Worm (Caenorhabditis elegans) whole organism, L4/young adult: ENCODE results near the gene ssq-2.

Source experiments
- W03F9.2 ChIP-seq: fragments of 150-350 bp; optimal IDR thresholded peaks from 2 replicates; lab custom pipeline; 2014; ENCODE audit warnings: missing biosample characterization, missing genetic modification characterization
- dao-5 ChIP-seq: sonication (generic microtip); optimal IDR thresholded peaks from 2 replicates; lab custom pipeline; 2016; ENCODE audit warnings: missing genotype, missing genetic modification characterization, moderate library complexity, missing compliant biosample characterization
- him-1 ChIP-seq: sonication (generic microtip); optimal IDR thresholded peaks from 2 replicates; lab custom pipeline; 2016; ENCODE audit warnings: missing genotype, missing genetic modification reagents, missing genetic modification characterization, missing compliant biosample characterization

- no peak for TF ChIP-seq him-1 (tag; lab: Kevin White, UChicago)
- no peak for TF ChIP-seq dao-5 (tag; lab: Kevin White, UChicago)
- no peak for TF ChIP-seq W03F9.2
Observed at ce11 chrIV:5020533-5020932, 24.6 kb downstream of the ssq-2 start, which contains the start of gene T28H11.8.
